Fruit fly (Drosophila melanogaster): ENCODE results near the gene CG5068.

The CG5068 gene

DNA sequence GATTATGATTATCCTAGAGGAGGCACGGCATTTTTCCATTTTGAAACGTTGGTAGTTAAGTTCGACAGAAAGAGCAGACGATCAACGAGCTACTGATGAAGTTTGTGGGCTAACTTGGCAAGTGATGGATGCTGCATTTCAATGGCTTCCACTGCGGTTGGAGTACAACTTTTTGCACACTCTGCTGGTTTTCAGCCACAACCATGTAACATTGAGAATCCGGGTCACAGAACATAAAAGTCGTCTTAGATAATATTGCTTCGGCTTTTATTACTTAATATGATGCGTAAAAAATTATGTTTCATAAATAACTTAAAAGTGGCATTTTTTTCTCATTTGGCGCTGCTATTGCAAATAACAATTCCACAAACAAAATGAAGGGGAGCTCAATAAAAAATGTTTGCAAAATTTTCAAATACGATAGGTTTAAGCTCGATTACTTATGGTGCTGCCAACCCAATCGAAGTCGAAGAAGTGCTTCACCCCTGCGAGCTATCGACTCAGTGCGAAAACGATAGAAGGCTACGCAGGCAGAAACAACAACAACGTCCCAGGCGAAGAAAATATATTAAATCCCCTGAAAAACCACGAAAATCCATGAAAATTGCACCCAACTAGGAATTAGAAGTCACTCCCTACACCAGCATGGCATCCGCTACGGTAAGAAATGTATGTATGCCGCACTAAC lies 20.0 kb upstream of the CG5068 start, which contains the start of the genes CG5653 and CG5021:
CG5653 (minus strand) TSS at position 51 of the 688 bp plus-strand sequence.
CG5021 (plus strand) TSS at position 506 of the 688 bp plus-strand sequence.
- TF ChIP-seq CG17801 (GFP tag; optimal IDR thresholded peaks at IDR 0.05; ENCODE audit: partially characterized antibody) = no peak

DNA sequence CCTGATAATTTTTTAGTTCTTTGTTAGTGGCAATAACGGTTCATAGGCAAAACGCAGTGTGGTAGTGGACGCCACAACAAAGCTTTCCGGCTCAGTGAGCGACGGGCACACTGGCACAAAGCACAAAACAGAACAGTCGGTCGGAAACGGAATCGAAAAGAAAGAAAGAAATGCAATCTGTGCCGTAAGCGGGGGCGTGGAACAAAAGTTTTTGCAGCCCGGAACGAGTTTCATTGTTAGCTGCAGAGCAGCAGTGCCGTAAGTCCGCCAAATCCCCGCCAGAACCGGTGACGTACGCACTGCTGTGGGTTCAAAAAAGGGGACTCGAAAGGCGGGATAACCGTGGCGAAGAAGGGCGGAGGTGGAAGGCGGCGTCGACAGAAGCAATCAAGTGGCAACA lies 18.1 kb upstream of the CG5068 start, which contains the start of gene CG5026:
CG5026 (plus strand) TSS at position 92 of the 400 bp plus-strand sequence.
- TF ChIP-seq CG17801 (GFP tag; optimal IDR thresholded peaks at IDR 0.05; ENCODE audit: partially characterized antibody) = peak; percentile 28

DNA sequence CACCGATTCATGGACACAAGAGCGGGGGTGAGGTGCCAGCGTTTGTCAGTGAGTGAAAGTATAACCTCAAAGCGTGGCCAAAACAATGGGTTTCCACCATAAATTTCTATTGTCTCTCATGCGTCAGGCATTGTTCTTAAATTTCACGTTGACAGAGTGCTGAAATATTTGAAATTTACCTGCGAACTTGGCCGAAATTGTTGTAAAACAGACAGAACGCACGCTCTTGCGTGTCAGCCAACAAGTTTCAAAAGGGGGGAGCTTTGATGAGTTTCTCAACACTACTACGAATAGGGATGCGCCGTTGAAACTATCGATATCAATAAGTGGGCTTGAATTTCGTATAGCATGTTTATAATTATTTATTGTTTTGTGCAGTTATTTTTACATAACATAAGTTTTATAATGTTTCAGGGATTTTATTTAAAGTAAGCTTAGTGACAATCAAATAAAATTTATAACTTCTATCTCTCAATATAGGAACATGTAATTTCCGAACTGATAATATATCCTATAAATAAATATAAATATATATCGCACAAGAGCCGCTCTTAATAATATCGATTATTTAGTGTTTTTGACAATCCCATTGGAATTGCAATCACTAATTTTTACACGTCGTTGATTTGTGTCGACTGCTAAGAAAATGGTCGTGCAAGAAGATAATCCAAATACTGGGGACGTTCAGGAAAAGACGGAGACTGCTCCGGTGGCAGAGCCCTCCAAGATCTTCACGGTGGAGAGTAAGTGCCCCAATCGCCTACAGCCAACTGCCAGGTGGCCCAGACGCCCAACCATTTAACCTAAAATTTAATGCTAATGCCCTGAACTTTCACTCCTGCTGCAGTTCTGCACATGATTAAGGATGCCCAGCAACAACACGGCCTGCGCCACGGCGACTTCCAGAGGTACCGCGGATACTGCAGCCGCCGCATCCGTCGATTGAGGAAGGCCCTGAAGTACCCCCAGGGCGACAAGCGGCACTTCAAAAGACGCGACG lies 11.7 kb upstream of the CG5068 start, which contains the start of the genes pix and Srp68:
pix (minus strand) TSS at position 288 of the 1,000 bp plus-strand sequence.
Srp68 (plus strand) TSS at position 569 of the 1,000 bp plus-strand sequence.
- TF ChIP-seq CG17801 (GFP tag; optimal IDR thresholded peaks at IDR 0.05; ENCODE audit: partially characterized antibody) = peak; percentile 51

DNA sequence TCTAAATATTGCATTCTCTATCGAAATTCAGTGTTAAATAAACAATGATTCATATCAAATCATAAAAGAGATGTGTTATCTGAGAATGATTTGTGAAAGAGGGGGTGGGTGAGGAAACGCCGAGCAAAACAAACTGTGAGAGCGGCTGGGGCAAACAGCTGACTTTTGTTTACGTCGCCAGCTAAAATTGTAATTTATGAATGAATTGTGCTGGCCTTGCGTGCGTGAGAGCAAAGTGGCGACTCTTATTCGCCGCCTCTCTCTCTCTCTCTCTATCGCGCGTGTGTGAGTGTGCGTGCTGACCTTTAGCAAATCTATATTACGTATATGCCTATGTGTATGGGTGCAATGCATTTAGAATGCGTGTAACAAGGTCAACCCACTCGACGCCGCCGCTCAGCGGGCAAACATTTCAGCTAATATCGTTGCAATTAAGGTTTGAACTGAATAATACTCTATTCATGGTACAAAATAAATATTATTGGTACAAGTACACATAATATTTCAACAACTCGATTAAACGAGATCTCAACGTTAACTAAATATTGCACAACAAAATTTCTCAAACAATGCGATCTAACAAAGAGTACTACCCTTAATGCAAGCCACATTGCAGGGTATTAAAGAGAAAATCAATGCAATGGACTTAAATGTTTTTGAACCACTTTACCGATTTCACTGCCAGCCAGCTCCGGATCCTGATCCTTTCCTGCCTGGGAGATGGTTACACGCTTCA lies 7.7 kb upstream of the CG5068 start:
- TF ChIP-seq CG17801 (GFP tag; optimal IDR thresholded peaks at IDR 0.05; ENCODE audit: partially characterized antibody) = no peak

DNA sequence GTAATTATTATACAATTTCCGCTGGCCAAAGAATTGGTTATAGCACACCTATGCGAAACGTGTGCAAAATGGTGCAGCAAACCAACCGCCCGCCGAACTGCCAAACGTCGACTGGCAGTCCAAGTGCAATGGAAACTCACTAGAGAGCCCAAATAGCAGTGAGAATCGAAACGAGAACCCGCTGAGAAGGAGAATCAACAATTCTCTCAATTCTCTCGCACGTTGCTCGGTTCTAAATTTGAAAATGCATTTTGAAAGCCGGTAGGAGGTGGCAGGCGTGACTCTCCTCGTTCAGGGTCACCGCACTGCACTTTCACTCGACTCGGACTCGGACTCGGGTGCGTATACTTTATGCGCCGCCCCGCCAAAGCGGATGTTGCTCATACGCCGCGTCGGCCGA lies 6.7 kb upstream of the CG5068 start, which contains the start of gene CG5644:
CG5644 (minus strand) TSS at position 101 of the 400 bp plus-strand sequence.
- TF ChIP-seq CG17801 (GFP tag; optimal IDR thresholded peaks at IDR 0.05; ENCODE audit: partially characterized antibody) = no peak

DNA sequence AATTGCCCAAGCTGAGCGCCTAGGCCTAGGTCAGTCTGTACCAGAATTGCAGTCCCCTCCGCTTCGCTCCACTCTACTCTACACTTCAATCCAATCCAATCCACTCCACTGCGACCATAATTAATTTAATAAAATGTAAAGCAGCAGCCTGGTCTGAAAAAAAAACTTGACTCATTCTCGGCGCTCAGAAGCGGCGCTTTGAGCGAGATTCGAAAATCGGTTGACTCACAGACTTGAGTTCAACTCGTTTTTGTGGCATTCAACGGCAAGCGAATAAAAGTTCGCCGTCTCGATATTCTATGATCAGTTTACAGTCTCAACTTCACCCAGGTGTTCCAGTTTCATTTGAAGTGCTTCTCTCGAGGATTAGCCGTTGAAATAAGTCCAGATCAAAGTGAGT lies 5.0 kb upstream of the CG5068 start, which contains the start of gene CG13314:
CG13314 (plus strand) TSS at position 301 of the 400 bp plus-strand sequence.
- no peak for TF ChIP-seq CG17801 (GFP tag; optimal IDR thresholded peaks at IDR 0.05; ENCODE audit: partially characterized antibody)

DNA sequence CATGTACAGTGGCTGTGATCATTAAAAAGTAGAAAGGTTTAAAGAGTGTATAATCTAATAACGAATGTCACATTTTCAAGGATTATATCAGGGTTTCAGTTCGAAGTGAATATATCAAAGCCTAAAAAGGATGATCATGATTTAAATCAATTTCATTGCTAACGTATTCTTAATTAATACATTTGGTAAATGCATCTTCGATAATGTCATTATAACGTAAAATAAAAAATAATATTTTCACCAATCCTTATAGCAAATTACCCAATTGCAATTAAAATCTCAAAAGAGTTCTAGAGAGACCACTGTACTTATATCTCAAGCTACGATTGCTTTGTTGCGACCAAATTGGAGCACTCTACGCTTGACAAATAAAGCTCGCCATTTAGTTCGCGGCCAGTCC lies 4.5 kb upstream of the CG5068 start:
- no peak for TF ChIP-seq CG17801 (GFP tag; optimal IDR thresholded peaks at IDR 0.05; ENCODE audit: partially characterized antibody)

DNA sequence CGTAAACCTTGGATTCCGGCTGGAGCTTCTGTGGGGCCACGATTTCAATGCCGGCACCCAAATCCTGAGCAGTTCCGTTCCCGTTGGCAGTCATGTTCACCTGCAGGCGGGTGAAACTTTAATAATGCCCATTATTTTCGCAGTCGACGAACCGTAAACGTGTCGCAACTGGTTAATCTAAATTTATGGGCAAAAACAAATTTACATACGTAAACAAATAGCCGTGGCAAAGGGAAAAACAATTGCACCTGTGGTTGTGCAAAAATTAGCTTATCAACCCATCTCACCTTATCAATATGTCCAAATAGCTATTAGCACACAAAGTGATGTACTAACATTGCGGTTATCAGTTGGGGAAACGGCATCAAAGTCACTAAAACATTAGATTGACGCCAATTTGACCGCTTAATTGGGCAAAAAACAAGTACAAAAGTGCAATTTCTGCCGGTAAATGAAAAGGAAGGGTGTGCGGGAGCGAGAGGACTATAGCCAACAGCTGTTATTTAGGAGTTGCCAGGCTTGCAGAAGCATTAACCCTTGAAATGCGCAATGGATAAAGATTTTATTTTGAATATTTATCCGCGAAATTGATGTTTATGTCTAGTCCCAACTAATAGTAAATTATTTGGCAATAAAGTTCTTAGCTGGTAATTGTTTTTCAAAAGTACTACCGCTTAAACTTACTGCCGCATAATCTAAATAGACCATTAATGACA lies 1.2 kb upstream of the CG5068 start:
- no peak for TF ChIP-seq CG17801 (GFP tag; optimal IDR thresholded peaks at IDR 0.05; ENCODE audit: partially characterized antibody)

DNA sequence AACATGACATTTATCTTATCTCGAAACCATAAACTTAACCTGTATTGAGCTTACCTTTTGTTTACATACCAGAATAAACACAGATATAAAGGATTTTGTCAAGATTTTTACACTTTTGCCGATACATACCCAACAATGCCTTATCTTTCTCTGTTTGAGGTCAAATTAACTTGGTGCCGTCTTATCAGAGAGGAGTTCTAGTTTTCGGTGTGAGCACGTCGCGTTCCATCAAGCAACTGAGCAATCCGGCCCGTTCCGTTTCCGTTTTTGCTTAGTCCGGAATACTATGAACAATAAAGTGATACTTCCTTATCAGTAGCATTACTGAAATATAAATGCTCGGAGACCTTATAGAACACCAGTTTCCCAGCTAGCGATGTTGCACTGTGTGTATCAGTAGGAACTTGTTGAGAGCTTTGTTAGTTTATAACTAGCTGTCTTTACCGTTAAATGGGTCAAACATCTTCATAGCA lies 626 bp upstream of the CG5068 start, which contains the start of gene Galk:
Galk (minus strand) TSS at position 244 of the 473 bp plus-strand sequence.
- TF ChIP-seq CG17801 (GFP tag; optimal IDR thresholded peaks at IDR 0.05; ENCODE audit: partially characterized antibody) = peak; percentile 38

DNA sequence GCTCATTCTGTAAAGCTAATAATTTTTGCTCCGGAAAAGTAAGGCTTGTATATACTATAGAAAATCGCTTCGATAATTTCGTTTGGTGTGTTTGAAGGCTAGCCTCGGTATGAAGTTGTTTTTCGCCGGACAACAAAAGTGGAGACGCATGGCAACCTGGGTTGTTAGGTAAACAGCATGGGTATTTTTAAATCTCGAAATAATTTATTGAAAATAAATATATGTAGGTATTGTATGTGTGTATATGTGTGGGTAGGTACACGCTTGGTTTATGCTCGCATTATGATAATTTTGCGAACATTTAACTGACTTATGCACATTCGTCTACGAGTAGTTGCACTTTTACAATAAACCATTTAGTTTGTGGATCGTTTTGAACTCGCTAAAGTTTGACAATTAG lies 3.6 kb downstream of the CG5068 start, which contains the start of gene CG5280:
CG5280 (minus strand) TSS at position 101 of the 400 bp plus-strand sequence.
- no peak for TF ChIP-seq CG17801 (GFP tag; optimal IDR thresholded peaks at IDR 0.05; ENCODE audit: partially characterized antibody)

DNA sequence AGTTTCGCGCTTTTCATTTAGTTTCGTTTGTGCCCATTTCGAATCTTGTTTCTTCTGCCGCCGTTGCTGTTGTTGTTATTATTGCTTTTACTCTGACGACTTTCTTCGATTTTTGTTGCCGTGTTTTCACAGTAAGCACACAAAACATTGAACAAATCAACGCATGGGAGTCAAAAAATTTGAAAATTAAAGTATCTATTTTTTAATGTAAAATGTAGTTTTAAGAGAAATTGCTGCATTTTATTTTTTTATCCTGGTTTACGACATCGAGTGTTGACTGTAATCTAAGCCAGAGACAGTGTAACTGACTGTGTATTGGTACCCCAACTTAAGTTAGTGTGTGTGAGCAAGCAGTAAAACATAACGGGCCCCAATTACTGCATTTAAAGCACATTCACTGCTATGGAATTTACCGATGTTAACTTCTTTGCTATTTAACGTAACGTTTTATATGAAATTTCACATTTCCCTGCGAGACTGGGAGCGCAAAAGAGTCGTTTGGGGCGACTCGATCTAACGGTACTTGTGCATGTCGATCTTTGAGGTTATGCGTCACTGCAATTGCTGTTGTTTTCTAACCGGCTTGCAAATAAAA lies 9.8 kb downstream of the CG5068 start:
- peak; percentile 97 for TF ChIP-seq CG17801 (GFP tag; optimal IDR thresholded peaks at IDR 0.05; ENCODE audit: partially characterized antibody)

DNA sequence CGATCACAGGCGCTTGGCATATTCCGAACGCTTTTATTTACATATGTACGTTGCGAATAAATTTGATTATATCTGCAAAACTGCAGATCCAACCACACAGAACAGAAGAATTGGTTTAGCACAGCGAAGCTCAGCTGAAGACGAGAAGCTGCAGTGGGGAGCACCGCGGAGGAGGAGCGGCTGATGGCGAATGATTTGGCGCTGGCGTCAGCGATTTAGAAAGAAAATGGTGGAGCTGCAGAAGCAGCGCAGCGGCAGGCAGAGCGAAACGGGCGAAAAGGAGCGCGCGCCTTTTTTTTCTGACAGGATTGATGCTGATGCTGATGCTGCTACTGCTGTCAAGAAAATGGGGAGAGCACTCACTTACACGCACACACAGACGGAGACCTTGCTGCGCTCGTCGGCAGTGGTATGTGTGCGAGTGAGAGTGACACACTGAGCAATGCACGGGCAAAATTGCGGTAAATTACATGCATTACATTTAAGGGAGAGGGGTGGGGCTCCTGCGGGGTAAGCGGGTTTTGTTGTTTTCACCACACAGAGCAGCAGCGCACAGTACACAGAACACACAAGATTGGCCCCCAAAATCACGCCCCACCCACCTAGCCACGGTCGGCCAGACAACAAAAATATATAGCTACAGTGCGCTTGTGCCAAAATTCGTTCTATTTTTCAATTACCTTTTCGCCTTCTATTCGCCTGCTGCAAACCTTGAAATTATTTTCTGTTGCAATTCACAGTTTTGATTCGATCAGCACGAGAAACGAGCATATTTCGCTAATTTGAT lies 10.6 kb downstream of the CG5068 start:
- TF ChIP-seq CG17801 (GFP tag; optimal IDR thresholded peaks at IDR 0.05; ENCODE audit: partially characterized antibody) = no peak

Measured in ovary, adult (tissue).